Worm (Caenorhabditis elegans) whole organism, L1 larva: Measurements from ENCODE around the gene dhs-19.
A peak's percentile ranks its signal among the peaks of the same experiment; 100 is the strongest.

Experiments
- C04F5.9 ChIP-seq: sonication (generic microtip); optimal IDR thresholded peaks from 2 replicates; lab custom pipeline; 2016; ENCODE audit warnings: missing genetic modification characterization, missing compliant biosample characterization
- C34B4.2 ChIP-seq: sonication (generic microtip); optimal IDR thresholded peaks from 2 replicates; lab custom pipeline; 2017; ENCODE audit warnings: mild to moderate bottlenecking, missing genetic modification characterization, missing compliant biosample characterization
- Y116A8C.19 ChIP-seq: sonication (generic microtip); optimal IDR thresholded peaks from 2 replicates; lab custom pipeline; 2016; ENCODE audit warnings: missing compliant biosample characterization, missing genetic modification characterization, borderline replicate concordance
- aha-1 ChIP-seq: fragments of 150-350 bp; optimal IDR thresholded peaks from 2 replicates; lab custom pipeline; 2014; ENCODE audit warnings: missing biosample characterization, missing genetic modification characterization
- aly-2 ChIP-seq: fragments of 150-350 bp; optimal IDR thresholded peaks from 2 replicates; lab custom pipeline; 2014; ENCODE audit warnings: missing biosample characterization, missing genetic modification characterization
- blmp-1 ChIP-seq: fragments of 150-350 bp; optimal IDR thresholded peaks from 2 replicates; lab custom pipeline; 2014; ENCODE audit warnings: missing biosample characterization, missing genetic modification characterization
- ceh-82 ChIP-seq, 3 experiments: fragments of 150-350 bp in 1 of 3; sonication (generic microtip) in 2 of 3; optimal IDR thresholded peaks; 2 replicates each; lab custom pipeline; 2014 to 2017; ENCODE audit warnings: missing biosample characterization in 3 of 3, missing genetic modification characterization in 3 of 3
- ceh-88 ChIP-seq: fragments of 200-800 bp; sonication (Bioruptor generic); IDR thresholded peaks from 2 replicates; pipeline ENCODE4 v1.3.6; 2022; ENCODE audit warnings: missing genetic modification characterization, missing compliant biosample characterization
- dpl-1 ChIP-seq, 3 experiments: fragments of 150-350 bp in 2 of 3; sonication (generic microtip) in 1 of 3; optimal IDR thresholded peaks; 2 replicates each; lab custom pipeline; 2014 to 2017; ENCODE audit warnings: missing biosample characterization in 3 of 3, missing genetic modification characterization in 3 of 3, missing genetic modification reagents in 3 of 3
- dsc-1 ChIP-seq: sonication (generic microtip); optimal IDR thresholded peaks from 2 replicates; lab custom pipeline; 2016; ENCODE audit warnings: mild to moderate bottlenecking, missing genetic modification characterization, missing compliant biosample characterization
- efl-1 ChIP-seq, 4 experiments: fragments of 150-350 bp; optimal IDR thresholded peaks in 3 of 4; peaks in 1 of 4; 1 replicate in 1 of 4; 2 replicates in 3 of 4; lab custom pipeline; 2014; ENCODE audit warnings: missing biosample characterization in 2 of 4, missing genetic modification characterization in 2 of 4, missing genetic modification reagents in 2 of 4
- egl-13 ChIP-seq: sonication (generic microtip); optimal IDR thresholded peaks from 2 replicates; lab custom pipeline; 2016; ENCODE audit warnings: missing genotype, missing genetic modification reagents, missing genetic modification characterization, missing compliant biosample characterization
- egl-27 ChIP-seq, 2 experiments: fragments of 150-350 bp in 1 of 2; sonication (generic microtip); optimal IDR thresholded peaks; 3 replicates each; lab custom pipeline; 2017 to 2018; ENCODE audit warnings: missing biosample characterization in 2 of 2, missing genetic modification characterization in 2 of 2, missing genetic modification reagents in 2 of 2
- elt-3 ChIP-seq, 6 experiments: fragments of 150-350 bp in 1 of 6; sonication (generic microtip); optimal IDR thresholded peaks; 2 replicates each; lab custom pipeline; 2017 to 2018; ENCODE audit warnings: missing biosample characterization in 6 of 6, missing genetic modification characterization in 6 of 6, inconsistent platforms in 1 of 6
- grh-1 ChIP-seq: fragments of 200-800 bp; sonication (Bioruptor generic); IDR thresholded peaks from 2 replicates; pipeline ENCODE4 v1.3.6; 2022; ENCODE audit warnings: missing genetic modification reagents, missing genetic modification characterization, missing compliant biosample characterization
- hlh-17 ChIP-seq: fragments of 200-800 bp; sonication (Bioruptor generic); optimal IDR thresholded peaks from 2 replicates; lab custom pipeline; 2018; ENCODE audit warnings: missing genetic modification characterization, mild to moderate bottlenecking, missing compliant biosample characterization, moderate library complexity, borderline replicate concordance
- hlh-4 ChIP-seq: sonication (generic microtip); optimal IDR thresholded peaks from 2 replicates; lab custom pipeline; 2016; ENCODE audit warnings: mild to moderate bottlenecking, missing genetic modification characterization, missing compliant biosample characterization
- isw-1 ChIP-seq: fragments of 200-800 bp; sonication (Bioruptor generic); IDR thresholded peaks from 2 replicates; pipeline ENCODE4 v1.3.6; 2022; ENCODE audit warnings: missing genetic modification characterization, missing compliant biosample characterization
- jun-1 ChIP-seq: fragments of 150-350 bp; optimal IDR thresholded peaks from 2 replicates; lab custom pipeline; 2014; ENCODE audit warnings: missing biosample characterization, missing genetic modification reagents, missing genetic modification characterization
- lin-13 ChIP-seq: fragments of 150-350 bp; optimal IDR thresholded peaks from 2 replicates; lab custom pipeline; 2014; ENCODE audit warnings: missing biosample characterization, missing genetic modification reagents, missing genetic modification characterization
- lin-14 ChIP-seq: fragments of 200-800 bp; sonication (Bioruptor generic); optimal IDR thresholded peaks from 2 replicates; lab custom pipeline; 2018; ENCODE audit warnings: mild to moderate bottlenecking, missing genetic modification characterization, moderate library complexity, missing compliant biosample characterization
- mdl-1 ChIP-seq, 2 experiments: fragments of 150-350 bp; optimal IDR thresholded peaks; 2 replicates each; lab custom pipeline; 2014 to 2017; ENCODE audit warnings: missing biosample characterization in 2 of 2, missing genetic modification characterization in 2 of 2, inconsistent platforms in 1 of 2
- mef-2 ChIP-seq: fragments of 150-350 bp; optimal IDR thresholded peaks from 2 replicates; lab custom pipeline; 2014; ENCODE audit warnings: missing biosample characterization, missing genetic modification characterization
- mep-1 ChIP-seq: fragments of 150-350 bp; optimal IDR thresholded peaks from 2 replicates; lab custom pipeline; 2014; ENCODE audit warnings: missing biosample characterization, missing genetic modification characterization
- nhr-12 ChIP-seq: sonication (generic microtip); optimal IDR thresholded peaks from 2 replicates; lab custom pipeline; 2017; ENCODE audit warnings: missing biosample characterization, missing genetic modification characterization
- nhr-20 ChIP-seq: sonication (generic microtip); optimal IDR thresholded peaks from 2 replicates; lab custom pipeline; 2016; ENCODE audit warnings: mild to moderate bottlenecking, missing genetic modification characterization, missing compliant biosample characterization
- nhr-237 ChIP-seq: fragments of 150-350 bp; optimal IDR thresholded peaks from 2 replicates; lab custom pipeline; 2014; ENCODE audit warnings: missing biosample characterization, missing genetic modification characterization
- nhr-71 ChIP-seq: sonication (generic microtip); optimal IDR thresholded peaks from 2 replicates; lab custom pipeline; 2016; ENCODE audit warnings: mild to moderate bottlenecking, missing genetic modification characterization, moderate library complexity, missing compliant biosample characterization
- nhr-77 ChIP-seq: fragments of 150-350 bp; optimal IDR thresholded peaks from 2 replicates; lab custom pipeline; 2014; ENCODE audit warnings: missing biosample characterization, missing genetic modification characterization
- nhr-84 ChIP-seq: sonication (generic microtip); optimal IDR thresholded peaks from 2 replicates; lab custom pipeline; 2017; ENCODE audit warnings: missing biosample characterization, missing genetic modification characterization
- nhr-85 ChIP-seq: sonication (generic microtip); peaks from one replicate; lab custom pipeline; 2016; ENCODE audit warnings: missing genetic modification characterization, inconsistent platforms, missing compliant biosample characterization
- nhr-90 ChIP-seq: sonication (generic microtip); optimal IDR thresholded peaks from 2 replicates; lab custom pipeline; 2016; ENCODE audit warnings: mild to moderate bottlenecking, missing genetic modification characterization, missing compliant biosample characterization; ENCODE audit not compliant: poor library complexity
- pag-3 ChIP-seq: sonication (generic microtip); optimal IDR thresholded peaks from 2 replicates; lab custom pipeline; 2017; ENCODE audit warnings: missing genetic modification characterization, mild to moderate bottlenecking, missing compliant biosample characterization, antibody characterized with exemption, borderline replicate concordance; ENCODE audit not compliant: insufficient read depth
- pax-3 ChIP-seq: fragments of 200-800 bp; sonication (Bioruptor generic); optimal IDR thresholded peaks from 2 replicates; lab custom pipeline; 2018; ENCODE audit warnings: mild to moderate bottlenecking, missing genetic modification characterization, moderate library complexity, missing compliant biosample characterization
- rnt-1 ChIP-seq: sonication (generic microtip); optimal IDR thresholded peaks from 2 replicates; lab custom pipeline; 2016; ENCODE audit warnings: mild to moderate bottlenecking, missing genetic modification characterization, moderate library complexity, missing compliant biosample characterization
- skn-1 ChIP-seq: fragments of 150-350 bp; optimal IDR thresholded peaks from 2 replicates; lab custom pipeline; 2014; ENCODE audit warnings: missing biosample characterization, missing genetic modification characterization
- snpc-4 ChIP-seq: fragments of 150-350 bp; optimal IDR thresholded peaks from 2 replicates; lab custom pipeline; 2014; ENCODE audit warnings: missing biosample characterization, missing genetic modification characterization
- snu-23 ChIP-seq: sonication (generic microtip); optimal IDR thresholded peaks from 2 replicates; lab custom pipeline; 2016; ENCODE audit warnings: missing genetic modification characterization, missing compliant biosample characterization
- sup-37 ChIP-seq: fragments of 200-800 bp; sonication (Bioruptor generic); optimal IDR thresholded peaks from 2 replicates; lab custom pipeline; 2018; ENCODE audit warnings: mild to moderate bottlenecking, missing genetic modification characterization, missing compliant biosample characterization
- swsn-7 ChIP-seq: sonication (generic microtip); optimal IDR thresholded peaks from 2 replicates; lab custom pipeline; 2016; ENCODE audit warnings: missing genetic modification characterization, missing compliant biosample characterization
- unc-30 ChIP-seq: sonication (generic microtip); optimal IDR thresholded peaks from 2 replicates; lab custom pipeline; 2017; ENCODE audit warnings: missing biosample characterization, missing genetic modification characterization
- unc-86 ChIP-seq: sonication (generic microtip); optimal IDR thresholded peaks from 2 replicates; lab custom pipeline; 2016; ENCODE audit warnings: missing genetic modification characterization, missing compliant biosample characterization
- unc-98 ChIP-seq: fragments of 200-800 bp; sonication (Bioruptor generic); IDR thresholded peaks from 2 replicates; pipeline ENCODE4 v1.3.6; 2022; ENCODE audit warnings: missing genetic modification characterization, missing compliant biosample characterization
- vab-15 ChIP-seq: sonication (generic microtip); optimal IDR thresholded peaks from 2 replicates; lab custom pipeline; 2017; ENCODE audit warnings: missing genotype, mild to moderate bottlenecking, missing genetic modification characterization, missing compliant biosample characterization
- xbp-1 ChIP-seq: sonication (generic microtip); optimal IDR thresholded peaks from 2 replicates; lab custom pipeline; 2016; ENCODE audit warnings: missing genetic modification characterization, missing compliant biosample characterization
- zag-1 ChIP-seq: fragments of 150-350 bp; optimal IDR thresholded peaks from 2 replicates; lab custom pipeline; 2014; ENCODE audit warnings: missing biosample characterization, missing genetic modification characterization
- zip-4 ChIP-seq: fragments of 200-800 bp; sonication (Bioruptor generic); optimal IDR thresholded peaks from 2 replicates; lab custom pipeline; 2018; ENCODE audit warnings: mild to moderate bottlenecking, missing genetic modification characterization, moderate library complexity, missing compliant biosample characterization
- ztf-11 ChIP-seq, 2 experiments: sonication (generic microtip); optimal IDR thresholded peaks; 2 replicates each; lab custom pipeline; 2016 to 2017; ENCODE audit warnings: missing genetic modification characterization in 2 of 2, missing biosample characterization in 1 of 2, missing compliant biosample characterization in 1 of 2

The dhs-19 gene

DNA sequence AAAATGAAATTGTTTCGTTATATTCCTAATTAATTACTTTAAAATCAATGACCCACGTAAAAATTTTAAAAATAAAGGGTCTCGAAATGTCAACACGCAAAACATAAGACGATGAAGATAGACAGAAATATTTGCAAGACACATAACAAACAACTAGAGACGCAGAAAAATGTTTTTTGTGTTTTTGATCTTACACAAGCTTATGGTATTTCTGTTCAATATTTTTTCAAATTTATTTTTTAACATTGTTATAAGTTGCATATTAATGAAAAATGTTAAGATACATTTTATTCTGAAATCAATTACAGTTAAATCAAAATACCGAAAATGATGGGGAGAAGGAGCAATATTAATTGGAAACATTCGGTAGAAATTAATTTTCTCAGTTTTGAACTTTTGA, 23.1 kb upstream of the dhs-19 start, which contains the start of gene C55A6.3:
TSS of gene C55A6.3 (minus strand) at position 101 of the 400 bp plus-strand sequence.
- no peak for TF ChIP-seq vab-15 (tag; lab: Kevin White, UChicago)
- TF ChIP-seq egl-13 (tag; lab: Kevin White, UChicago): no peak
- no peak for TF ChIP-seq dpl-1 (GFP tag; optimal IDR thresholded peaks at IDR 0.05; lab: Kevin White, UChicago)
- TF ChIP-seq sup-37 (GFP tag; lab: Kevin White, UChicago): no peak
- no peak for TF ChIP-seq lin-14 (GFP tag; lab: Kevin White, UChicago)
- no peak for TF ChIP-seq aha-1
- TF ChIP-seq hlh-17 (GFP tag; lab: Kevin White, UChicago): no peak
- TF ChIP-seq nhr-90 (tag; lab: Kevin White, UChicago): no peak
- no peak for TF ChIP-seq nhr-71 (tag; lab: Kevin White, UChicago)
- TF ChIP-seq, all 84 proteins: peak for 0

DNA sequence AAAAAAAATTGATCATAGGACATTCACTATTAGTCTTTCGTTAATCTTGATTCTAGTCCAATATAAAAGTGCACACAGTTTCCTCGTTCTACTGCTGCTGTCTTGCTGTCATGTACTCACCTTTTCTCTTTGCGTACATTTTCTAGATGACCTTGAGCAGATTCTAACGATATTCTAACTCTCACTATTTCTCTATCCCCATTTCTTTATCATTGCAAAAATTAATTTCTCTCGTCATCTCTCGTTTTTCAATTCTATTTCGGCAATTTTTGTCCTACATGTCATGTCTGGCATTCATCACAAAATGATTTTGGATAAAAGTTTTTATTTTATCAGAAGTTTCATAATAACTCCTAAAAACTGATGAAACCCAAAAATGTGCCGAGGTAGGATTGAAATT, 18.5 kb upstream of the dhs-19 start, which contains the start of gene ttll-5:
TSS of gene ttll-5 (plus strand) at position 288 of the 400 bp plus-strand sequence.
- TF ChIP-seq C04F5.9 (tag; lab: Kevin White, UChicago): no peak
- TF ChIP-seq snu-23 (GFP tag; lab: Kevin White, UChicago): peak; percentile 5
- TF ChIP-seq ceh-82 (tag; optimal IDR thresholded peaks at IDR 0.05; lab: Kevin White, UChicago): no peak
- no peak for TF ChIP-seq zip-4 (GFP tag; lab: Kevin White, UChicago)
- peak; percentile 62 for TF ChIP-seq blmp-1 (tag; lab: Kevin White, UChicago)
- TF ChIP-seq efl-1 (optimal IDR thresholded peaks at IDR 0.05; lab: Kevin White, UChicago): no peak
- peak in 1 of 2 experiments; percentile 70 for TF ChIP-seq efl-1 (GFP tag; optimal IDR thresholded peaks at IDR 0.05 in 1 of 2; lab: Kevin White, UChicago)
- TF ChIP-seq nhr-20 (tag; lab: Kevin White, UChicago): peak; percentile 7
- peak; percentile 77 for TF ChIP-seq nhr-85 (tag; lab: Kevin White, UChicago)
- peak; percentile 55 for TF ChIP-seq lin-14 (GFP tag; lab: Kevin White, UChicago)
- peak; percentile 57 for TF ChIP-seq pag-3 (tag; lab: Kevin White, UChicago)
- peak in 3 of 6 experiments; percentile 6 to 62 (median 62) for TF ChIP-seq elt-3 (tag; optimal IDR thresholded peaks at IDR 0.05; lab: Kevin White, UChicago)
- peak; percentile 21 for TF ChIP-seq skn-1 (tag; lab: Kevin White, UChicago)

DNA sequence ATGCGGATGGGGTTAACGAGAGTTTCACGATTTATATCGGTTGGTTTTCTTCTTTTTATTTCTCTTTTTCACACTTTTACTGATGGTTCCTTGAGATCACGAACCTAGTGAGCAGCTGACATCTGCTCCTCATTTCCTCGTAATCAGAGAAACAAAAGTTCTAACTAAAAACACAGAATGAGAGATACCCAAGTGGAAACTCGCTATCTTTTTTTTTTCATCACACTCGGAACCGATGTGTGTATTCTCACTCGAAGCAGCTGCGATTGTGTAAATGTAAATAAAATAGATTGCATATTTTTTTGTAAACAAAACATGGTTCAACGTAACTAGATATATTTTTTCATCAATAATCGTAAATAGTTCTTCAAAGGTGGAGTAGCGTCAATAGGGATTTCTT, 16.1 kb upstream of the dhs-19 start:
- peak; percentile 98 for TF ChIP-seq dsc-1 (tag; lab: Kevin White, UChicago)
- no peak for TF ChIP-seq snpc-4 (tag; lab: Kevin White, UChicago)
- TF ChIP-seq nhr-77 (tag; lab: Kevin White, UChicago): no peak
- no peak for TF ChIP-seq nhr-84 (tag; lab: Kevin White, UChicago)
- TF ChIP-seq xbp-1: no peak
- no peak for TF ChIP-seq mdl-1 (tag; optimal IDR thresholded peaks at IDR 0.05; lab: Kevin White, UChicago)
- no peak for TF ChIP-seq lin-13 (GFP tag; lab: Kevin White, UChicago)
- no peak for TF ChIP-seq isw-1
- TF ChIP-seq aly-2 (tag; lab: Kevin White, UChicago): no peak
- TF ChIP-seq nhr-12 (tag; lab: Kevin White, UChicago): no peak
- TF ChIP-seq hlh-4 (tag; lab: Kevin White, UChicago): no peak
- TF ChIP-seq mep-1: peak; percentile 43
- TF ChIP-seq ztf-11 (tag; optimal IDR thresholded peaks at IDR 0.05; lab: Kevin White, UChicago): no peak
- TF ChIP-seq grh-1: no peak
- no peak for TF ChIP-seq dpl-1 (GFP tag; optimal IDR thresholded peaks at IDR 0.05; lab: Kevin White, UChicago)
- no peak for TF ChIP-seq egl-27 (tag; optimal IDR thresholded peaks at IDR 0.05; lab: Kevin White, UChicago)
- no peak for TF ChIP-seq unc-98 (GFP tag; lab: Robert Waterston, UW)
- TF ChIP-seq nhr-237 (tag; lab: Kevin White, UChicago): no peak
- TF ChIP-seq nhr-71 (tag; lab: Kevin White, UChicago): peak; percentile 72
- TF ChIP-seq rnt-1 (tag; lab: Kevin White, UChicago): peak; percentile 61
- no peak for TF ChIP-seq elt-3 (tag; optimal IDR thresholded peaks at IDR 0.05; lab: Kevin White, UChicago)
- no peak for TF ChIP-seq C34B4.2 (tag; lab: Kevin White, UChicago)
- TF ChIP-seq ceh-88 (GFP tag; lab: Robert Waterston, UW): no peak
- TF ChIP-seq unc-30 (tag; lab: Kevin White, UChicago): no peak
- TF ChIP-seq jun-1: no peak
- no peak for TF ChIP-seq unc-86
- TF ChIP-seq lin-14 (GFP tag; lab: Kevin White, UChicago): peak; percentile 88
- no peak for TF ChIP-seq Y116A8C.19 (tag; lab: Kevin White, UChicago)
- no peak for TF ChIP-seq zag-1 (tag; lab: Kevin White, UChicago)
- TF ChIP-seq pax-3: no peak
- no peak for TF ChIP-seq swsn-7 (tag; lab: Kevin White, UChicago)
- no peak for TF ChIP-seq mef-2
